Fruit fly (Drosophila melanogaster) whole organism, wandering third instar larva: Measurements from ENCODE around the gene dgt2.
A peak's percentile ranks its signal among the peaks of the same experiment; 100 is the strongest.

Source experiments
- Abd-B ChIP-seq: fragments of >200 bp; optimal IDR thresholded peaks from 2 replicates; lab custom pipeline; 2017; ENCODE audit warnings: missing biosample characterization, missing genetic modification characterization
- CG32264 ChIP-seq: fragments of 200-800 bp; sonication (Bioruptor generic); optimal IDR thresholded peaks from 2 replicates; lab custom pipeline; 2016; ENCODE audit warnings: missing biosample characterization, missing genetic modification characterization
- Dfd ChIP-seq: fragments of >200 bp; optimal IDR thresholded peaks from 2 replicates; lab custom pipeline; 2017; ENCODE audit warnings: missing biosample characterization, missing genetic modification characterization
- Dif ChIP-seq: fragments of 200-275, 200-300 bp; sonication (Bioruptor generic); optimal IDR thresholded peaks from 2 replicates; lab custom pipeline; 2018; ENCODE audit warnings: missing biosample characterization, missing genetic modification characterization; ENCODE audit not compliant: partially characterized antibody
- Hr78 ChIP-seq: fragments of >200 bp; optimal IDR thresholded peaks from 2 replicates; lab custom pipeline; 2017; ENCODE audit warnings: missing biosample characterization, missing genetic modification characterization
- Hr83 ChIP-seq: fragments of 200-300 bp; sonication (Bioruptor generic); optimal IDR thresholded peaks from 2 replicates; lab custom pipeline; 2016; ENCODE audit warnings: missing biosample characterization, mild to moderate bottlenecking, missing genetic modification characterization, moderate library complexity; ENCODE audit not compliant: poor library complexity, severe bottlenecking
- Mio ChIP-seq: sonication (Bioruptor generic); optimal IDR thresholded peaks from 2 replicates; lab custom pipeline; 2016; ENCODE audit warnings: missing biosample characterization, missing genetic modification characterization
- Myc ChIP-seq: fragments of >200 bp; optimal IDR thresholded peaks from 2 replicates; lab custom pipeline; 2017
- N ChIP-seq: fragments of >200 bp; optimal IDR thresholded peaks from 2 replicates; lab custom pipeline; 2018; ENCODE audit warnings: missing biosample characterization, missing external identifiers, missing genetic modification characterization
- OdsH ChIP-seq: fragments of 200-800 bp; sonication (Bioruptor generic); optimal IDR thresholded peaks from 2 replicates; lab custom pipeline; 2016; ENCODE audit warnings: missing biosample characterization, mild to moderate bottlenecking, missing genetic modification characterization
- Sp1 ChIP-seq: fragments of 200-800 bp; sonication (Bioruptor generic); optimal IDR thresholded peaks from 3 replicates; lab custom pipeline; 2019; ENCODE audit warnings: missing biosample characterization, mild to moderate bottlenecking, missing genetic modification characterization, moderate library complexity
- Vsx2 ChIP-seq: fragments of 200-300, 225-300 bp; sonication (Bioruptor generic); optimal IDR thresholded peaks from 2 replicates; lab custom pipeline; 2018; ENCODE audit warnings: missing biosample characterization, missing genetic modification characterization; ENCODE audit not compliant: partially characterized antibody
- br ChIP-seq: fragments of 200-800 bp; sonication (Bioruptor generic); optimal IDR thresholded peaks from 2 replicates; lab custom pipeline; 2016; ENCODE audit warnings: missing biosample characterization, missing genetic modification characterization
- dl ChIP-seq, 2 experiments: fragments of 175-275, 200-275 bp in 1 of 2; fragments of 200-275 bp in 1 of 2; sonication (Bioruptor generic); optimal IDR thresholded peaks; lab custom pipeline; 2018; ENCODE audit warnings: mild to moderate bottlenecking in 2 of 2, missing biosample characterization in 2 of 2, missing genetic modification characterization in 2 of 2, moderate library complexity in 2 of 2; ENCODE audit not compliant: partially characterized antibody in 2 of 2, insufficient read depth in 1 of 2
- dmrt93B ChIP-seq: fragments of 200-800 bp; sonication (Bioruptor generic); optimal IDR thresholded peaks from 2 replicates; lab custom pipeline; 2018; ENCODE audit warnings: missing biosample characterization, mild to moderate bottlenecking, missing genetic modification characterization
- dsf ChIP-seq: sonication (Bioruptor generic); optimal IDR thresholded peaks from 2 replicates; lab custom pipeline; 2016; ENCODE audit warnings: missing biosample characterization, missing genetic modification characterization, borderline replicate concordance
- h ChIP-seq: fragments of 200-800 bp; sonication (Bioruptor generic); optimal IDR thresholded peaks from 3 replicates; lab custom pipeline; 2016; ENCODE audit warnings: missing biosample characterization, mild to moderate bottlenecking, missing genetic modification characterization
- jim ChIP-seq: fragments of 175-275, 200-325 bp; sonication (Bioruptor generic); optimal IDR thresholded peaks from 2 replicates; lab custom pipeline; 2016; ENCODE audit warnings: missing biosample characterization, mild to moderate bottlenecking, missing genetic modification characterization
- lola ChIP-seq: fragments of >200 bp; optimal IDR thresholded peaks from 2 replicates; lab custom pipeline; 2017; ENCODE audit warnings: missing biosample characterization, missing genetic modification characterization
- pan ChIP-seq: fragments of >200 bp; optimal IDR thresholded peaks from 2 replicates; lab custom pipeline; 2017
- psq ChIP-seq: fragments of 200-800 bp; sonication (Bioruptor generic); optimal IDR thresholded peaks from 3 replicates; lab custom pipeline; 2017; ENCODE audit warnings: missing biosample characterization, mild to moderate bottlenecking, missing genetic modification characterization, moderate library complexity
- sage ChIP-seq: fragments of 200-800 bp; sonication (Bioruptor generic); optimal IDR thresholded peaks from 2 replicates; lab custom pipeline; 2016; ENCODE audit warnings: missing biosample characterization, mild to moderate bottlenecking, missing genetic modification characterization

The dgt2 gene

dm6 chr2L:12033890-12034289, 44.2 kb downstream of the dgt2 start, which contains the start of gene CG18788:
TSS of gene CG18788 (plus strand) at chr2L:12034190.
- TF ChIP-seq Vsx2 (GFP tag; lab: Kevin White, UChicago) (no peak), h (no peak), lola (GFP tag; lab: Kevin White, UChicago) (no peak), Dfd (GFP tag; lab: Kevin White, UChicago) (no peak), OdsH (GFP tag; lab: Kevin White, UChicago) (no peak), Sp1 (GFP tag; lab: Kevin White, UChicago) (no peak), sage (GFP tag; lab: Kevin White, UChicago) (no peak), dmrt93B (GFP tag; lab: Kevin White, UChicago) (no peak), br (GFP tag; lab: Kevin White, UChicago) (no peak), Dif (no peak), pan (no peak), Myc (lab: Kevin White, UChicago) (no peak), Mio (GFP tag; lab: Kevin White, UChicago) (no peak), psq (GFP tag; lab: Kevin White, UChicago) (no peak), jim (no peak), Abd-B (GFP tag; lab: Kevin White, UChicago) (no peak)

- TF ChIP-seq CG32264: no peak
- TF ChIP-seq pan: no peak
- no peak for TF ChIP-seq Myc (lab: Kevin White, UChicago)
- TF ChIP-seq dsf: no peak
- TF ChIP-seq Dfd (GFP tag; lab: Kevin White, UChicago): no peak
- no peak for TF ChIP-seq Sp1 (GFP tag; lab: Kevin White, UChicago)
- TF ChIP-seq dl (GFP tag; optimal IDR thresholded peaks at IDR 0.05; lab: Kevin White, UChicago; ENCODE audit: insufficient read depth in 1 of 2, partially characterized antibody in 2 of 2): no peak
- no peak for TF ChIP-seq N
These were observed 48.4 kb downstream of the dgt2 start, which contains the start of gene Tom70 for dm6 chr2L:12038177-12038581. TSS of gene Tom70 (minus strand) at chr2L:12038511.

dm6 chr2L:12040510-12040909, 50.8 kb downstream of the dgt2 start, which contains the start of gene CG6766:
TSS of gene CG6766 (minus strand) at chr2L:12040689.
- no peak for TF ChIP-seq h
- no peak for TF ChIP-seq Abd-B (GFP tag; lab: Kevin White, UChicago)
- peak; percentile 87 for TF ChIP-seq Myc (lab: Kevin White, UChicago)
- TF ChIP-seq Hr83 (GFP tag; lab: Kevin White, UChicago): no peak
- no peak for TF ChIP-seq Vsx2 (GFP tag; lab: Kevin White, UChicago)
- no peak for TF ChIP-seq Hr78
